Worm (Caenorhabditis elegans): ENCODE data around the gene str-171.

Gene str-171

DNA sequence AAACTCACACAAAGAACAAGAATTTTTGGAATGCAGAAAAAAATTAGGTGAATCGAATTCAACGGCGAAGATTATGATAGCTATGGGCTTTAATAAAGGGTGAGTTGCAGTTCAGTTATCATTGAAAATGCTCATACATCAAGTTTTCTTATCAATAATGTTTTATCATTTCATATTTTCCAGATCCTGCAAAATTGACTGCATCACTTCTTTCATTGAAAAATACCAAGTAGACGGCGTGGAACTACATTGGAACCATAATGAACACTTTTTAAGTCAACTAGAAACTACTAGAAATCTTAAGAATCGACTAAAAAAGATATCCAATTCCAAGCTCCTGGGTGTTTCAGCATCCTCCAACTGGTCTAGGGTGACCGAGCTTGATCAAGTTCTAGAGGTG, 11.0 kb upstream of the str-171 start, which contains the start of gene K08F9.1:
TSS of gene K08F9.1 (minus strand) at position 101 of the 400 bp plus-strand sequence.
- TF ChIP-seq efl-1 (optimal IDR thresholded peaks at IDR 0.05) (no peak), efl-1 (GFP tag; optimal IDR thresholded peaks at IDR 0.05 in 1 of 2) (no peak), nhr-237 (tag; optimal IDR thresholded peaks at IDR 0.05) (no peak), egl-13 (tag; optimal IDR thresholded peaks at IDR 0.05) (no peak), C16A3.4 (tag; optimal IDR thresholded peaks at IDR 0.05) (no peak), nhr-71 (tag; optimal IDR thresholded peaks at IDR 0.05) (no peak), Y116A8C.19 (tag; optimal IDR thresholded peaks at IDR 0.05; ENCODE audit: borderline replicate concordance) (no peak), nhr-85 (tag) (no peak), snpc-4 (tag; optimal IDR thresholded peaks at IDR 0.05) (no peak), jun-1 (tag; optimal IDR thresholded peaks at IDR 0.05) (no peak), xbp-1 (tag; optimal IDR thresholded peaks at IDR 0.05) (no peak), fkh-8 (tag; optimal IDR thresholded peaks at IDR 0.05) (no peak), lin-35 (GFP tag; optimal IDR thresholded peaks at IDR 0.05) (no peak), elt-3 (tag; optimal IDR thresholded peaks at IDR 0.05) (no peak)

DNA sequence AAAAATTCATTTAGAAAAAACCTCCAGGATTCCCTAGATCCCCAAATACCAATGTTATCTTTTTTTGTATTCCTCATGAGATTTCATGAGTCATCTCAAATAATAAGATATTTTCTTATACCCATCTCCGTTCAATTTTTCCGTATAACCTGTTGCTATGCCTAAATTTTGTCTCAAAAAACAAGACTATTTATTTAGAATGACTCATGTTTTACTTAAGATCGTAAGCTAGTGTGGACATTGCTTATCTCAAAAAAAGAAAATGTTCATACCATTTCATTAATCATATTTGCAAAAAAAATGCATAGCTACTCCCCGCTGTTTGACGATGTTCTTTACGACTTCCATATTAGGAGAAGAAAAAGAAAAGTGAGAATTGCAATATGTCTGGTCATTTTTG, 7.9 kb upstream of the str-171 start, which contains the start of gene K08F9.3:
TSS of gene K08F9.3 (plus strand) at position 301 of the 400 bp plus-strand sequence.
- no peak for TF ChIP-seq fkh-4 (tag; optimal IDR thresholded peaks at IDR 0.05; ENCODE audit: borderline replicate concordance)
- no peak for TF ChIP-seq nhr-77 (tag; optimal IDR thresholded peaks at IDR 0.05)
- TF ChIP-seq nhr-19 (GFP tag; conservative IDR thresholded peaks at IDR 0.05), result no peak
- TF ChIP-seq elt-2 (tag; optimal IDR thresholded peaks at IDR 0.05), result no peak
- TF ChIP-seq nhr-47 (tag; optimal IDR thresholded peaks at IDR 0.05), result no peak
- no peak for TF ChIP-seq rnt-1 (tag; optimal IDR thresholded peaks at IDR 0.05)
- no peak for TF ChIP-seq ama-1 (optimal IDR thresholded peaks at IDR 0.05)
- no peak for TF ChIP-seq C16A3.4 (tag; optimal IDR thresholded peaks at IDR 0.05)
- no peak for TF ChIP-seq mep-1 (tag; optimal IDR thresholded peaks at IDR 0.05)
- TF ChIP-seq ceh-8 (GFP tag; optimal IDR thresholded peaks at IDR 0.05), result no peak
- no peak for TF ChIP-seq elt-3 (tag; optimal IDR thresholded peaks at IDR 0.05)
- TF ChIP-seq hlh-4 (tag; optimal IDR thresholded peaks at IDR 0.05), result no peak
- TF ChIP-seq nhr-20 (tag; optimal IDR thresholded peaks at IDR 0.05), result no peak
- TF ChIP-seq ceh-82 (tag; optimal IDR thresholded peaks at IDR 0.05), result no peak
- TF ChIP-seq efl-3 (GFP tag; optimal IDR thresholded peaks at IDR 0.05), result no peak
- TF ChIP-seq unc-98 (GFP tag; IDR thresholded peaks at IDR 0.05), result no peak
- TF ChIP-seq pax-3 (tag; optimal IDR thresholded peaks at IDR 0.05), result no peak
- TF ChIP-seq ets-5 (GFP tag; IDR thresholded peaks at IDR 0.05), result no peak
- TF ChIP-seq pqm-1 (tag; optimal IDR thresholded peaks at IDR 0.05), result no peak

DNA sequence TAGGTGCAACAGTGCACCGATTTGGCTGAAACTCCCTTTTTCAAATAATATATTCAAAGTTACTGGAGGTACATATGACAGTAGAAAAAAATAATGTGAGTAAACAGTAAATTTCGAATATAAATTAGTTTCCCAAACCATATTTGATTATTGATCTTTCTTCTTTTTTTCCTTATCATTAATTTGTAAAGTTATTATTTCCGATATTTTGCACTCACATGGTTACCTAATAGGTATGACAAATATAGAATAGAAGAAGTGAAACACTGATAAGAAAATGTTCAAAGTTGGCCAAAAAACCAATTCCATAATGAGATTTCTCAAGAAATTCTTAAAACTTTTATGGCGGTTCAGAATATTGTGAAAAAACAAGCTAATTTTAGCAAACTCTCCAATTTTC, 7.5 kb upstream of the str-171 start:
- TF ChIP-seq rnt-1 (tag; optimal IDR thresholded peaks at IDR 0.05) (no peak), elt-3 (tag; optimal IDR thresholded peaks at IDR 0.05) (no peak), lin-35 (GFP tag; optimal IDR thresholded peaks at IDR 0.05) (peak in 1 of 2 experiments; percentile 17), lin-14 (GFP tag; optimal IDR thresholded peaks at IDR 0.05) (no peak), fkh-8 (tag; optimal IDR thresholded peaks at IDR 0.05) (no peak), elt-2 (tag; optimal IDR thresholded peaks at IDR 0.05) (peak; percentile 48)

DNA sequence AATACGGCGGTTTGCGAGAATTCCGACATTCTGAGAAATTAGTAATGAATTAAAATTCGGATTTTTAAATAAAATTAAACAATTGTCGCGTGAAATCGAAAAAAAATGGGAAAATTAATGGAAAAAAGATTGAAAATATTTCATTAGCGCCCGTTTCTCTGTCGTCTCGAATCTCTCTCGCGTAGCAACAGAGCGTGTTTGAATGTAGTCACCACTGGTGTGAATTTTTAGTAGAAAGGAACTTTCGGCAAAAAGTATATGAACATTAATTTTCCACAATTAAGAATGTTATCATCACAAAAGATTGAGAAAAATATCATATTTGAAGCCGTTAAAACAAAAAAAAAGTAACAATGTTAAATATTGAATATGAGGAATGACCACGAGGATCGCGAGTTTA, 4.4 kb upstream of the str-171 start, which contains the start of gene aipl-1:
TSS of gene aipl-1 (minus strand) at position 30 of the 400 bp plus-strand sequence.
- TF ChIP-seq Y116A8C.19 (tag; optimal IDR thresholded peaks at IDR 0.05; ENCODE audit: borderline replicate concordance) (no peak), ceh-82 (tag; optimal IDR thresholded peaks at IDR 0.05) (peak; percentile 79 to 92 (median 87)), ama-1 (optimal IDR thresholded peaks at IDR 0.05) (peak; percentile 26), sptf-1 (tag; optimal IDR thresholded peaks at IDR 0.05) (no peak), tlp-1 (tag; optimal IDR thresholded peaks at IDR 0.05) (no peak), fos-1 (tag; optimal IDR thresholded peaks at IDR 0.05) (peak; percentile 75), nhr-76 (tag; optimal IDR thresholded peaks at IDR 0.05) (no peak), C04F5.9 (tag; optimal IDR thresholded peaks at IDR 0.05) (no peak), ceh-63 (GFP tag; optimal IDR thresholded peaks at IDR 0.05) (no peak), tbx-2 (tag; optimal IDR thresholded peaks at IDR 0.05) (peak; percentile 70), nhr-77 (tag; optimal IDR thresholded peaks at IDR 0.05) (peak; percentile 76), nhr-237 (tag; optimal IDR thresholded peaks at IDR 0.05) (peak; percentile 6), nhr-90 (tag; optimal IDR thresholded peaks at IDR 0.05; ENCODE audit: poor library complexity) (peak; percentile 56), snu-23 (GFP tag; optimal IDR thresholded peaks at IDR 0.05) (peak; percentile 86), nhr-85 (tag) (peak; percentile 47), alr-1 (tag; optimal IDR thresholded peaks at IDR 0.05; ENCODE audit: borderline replicate concordance) (no peak), nhr-11 (tag; optimal IDR thresholded peaks at IDR 0.05) (peak; percentile 24), nhr-71 (tag; optimal IDR thresholded peaks at IDR 0.05) (peak; percentile 87), ztf-11 (tag; optimal IDR thresholded peaks at IDR 0.05) (peak in 1 of 2 experiments; percentile 67), nhr-20 (tag; optimal IDR thresholded peaks at IDR 0.05) (peak; percentile 78), ztf-4 (tag; optimal IDR thresholded peaks at IDR 0.05) (no peak), elt-3 (tag; optimal IDR thresholded peaks at IDR 0.05) (peak in 2 of 6 experiments; percentile 9 to 83), isw-1 (GFP tag; IDR thresholded peaks at IDR 0.05) (peak; percentile 66), C16A3.4 (tag; optimal IDR thresholded peaks at IDR 0.05) (peak; percentile 94), lin-15B (tag; optimal IDR thresholded peaks at IDR 0.05) (peak; percentile 94)

Measured in whole organism, L1 larva.